Fruit fly (Drosophila melanogaster) whole organism, wandering third instar larva: ENCODE results near the gene Sox102F.

ENCODE experiments used
- CG32264 ChIP-seq: fragments of 200-800 bp; sonication (Bioruptor generic); optimal IDR thresholded peaks from 2 replicates; lab custom pipeline; 2016; ENCODE audit warnings: missing biosample characterization, missing genetic modification characterization
- CrebA ChIP-seq: fragments of 200-800 bp; sonication (Bioruptor generic); optimal IDR thresholded peaks from 2 replicates; lab custom pipeline; 2016; ENCODE audit warnings: missing biosample characterization, mild to moderate bottlenecking, missing genetic modification characterization, borderline replicate concordance
- Dfd ChIP-seq: fragments of >200 bp; optimal IDR thresholded peaks from 2 replicates; lab custom pipeline; 2017; ENCODE audit warnings: missing biosample characterization, missing genetic modification characterization
- Dif ChIP-seq: fragments of 200-275, 200-300 bp; sonication (Bioruptor generic); optimal IDR thresholded peaks from 2 replicates; lab custom pipeline; 2018; ENCODE audit warnings: missing biosample characterization, missing genetic modification characterization; ENCODE audit not compliant: partially characterized antibody
- GATAd ChIP-seq: sonication (Bioruptor generic); optimal IDR thresholded peaks from 2 replicates; lab custom pipeline; 2016; ENCODE audit warnings: missing biosample characterization, missing genetic modification characterization
- HLH106 ChIP-seq: fragments of 200-800 bp; optimal IDR thresholded peaks from 3 replicates; lab custom pipeline; 2019; ENCODE audit warnings: missing biosample characterization, mild to moderate bottlenecking, missing genetic modification characterization, moderate library complexity
- Hnf4 ChIP-seq: fragments of 200-800 bp; sonication (Bioruptor generic); optimal IDR thresholded peaks from 2 replicates; lab custom pipeline; 2016; ENCODE audit warnings: missing biosample characterization, mild to moderate bottlenecking, missing genetic modification characterization
- Hr83 ChIP-seq: fragments of 200-300 bp; sonication (Bioruptor generic); optimal IDR thresholded peaks from 2 replicates; lab custom pipeline; 2016; ENCODE audit warnings: missing biosample characterization, mild to moderate bottlenecking, missing genetic modification characterization, moderate library complexity; ENCODE audit not compliant: poor library complexity, severe bottlenecking
- Jra ChIP-seq: sonication (Bioruptor generic); optimal IDR thresholded peaks from 2 replicates; lab custom pipeline; 2016; ENCODE audit warnings: missing biosample characterization, missing genetic modification characterization
- Mio ChIP-seq: sonication (Bioruptor generic); optimal IDR thresholded peaks from 2 replicates; lab custom pipeline; 2016; ENCODE audit warnings: missing biosample characterization, missing genetic modification characterization
- N ChIP-seq: fragments of >200 bp; optimal IDR thresholded peaks from 2 replicates; lab custom pipeline; 2018; ENCODE audit warnings: missing biosample characterization, missing external identifiers, missing genetic modification characterization
- Rel ChIP-seq, 2 experiments: fragments of 200-800 bp; sonication (Bioruptor generic) in 1 of 2; optimal IDR thresholded peaks; 2 replicates in 1 of 2; 3 replicates in 1 of 2; lab custom pipeline; 2016 to 2019; ENCODE audit warnings: mild to moderate bottlenecking in 2 of 2, missing biosample characterization in 2 of 2, missing genetic modification characterization in 2 of 2, moderate library complexity in 1 of 2
- Sp1 ChIP-seq: fragments of 200-800 bp; sonication (Bioruptor generic); optimal IDR thresholded peaks from 3 replicates; lab custom pipeline; 2019; ENCODE audit warnings: missing biosample characterization, mild to moderate bottlenecking, missing genetic modification characterization, moderate library complexity
- Vsx2 ChIP-seq: fragments of 200-300, 225-300 bp; sonication (Bioruptor generic); optimal IDR thresholded peaks from 2 replicates; lab custom pipeline; 2018; ENCODE audit warnings: missing biosample characterization, missing genetic modification characterization; ENCODE audit not compliant: partially characterized antibody
- br ChIP-seq: fragments of 200-800 bp; sonication (Bioruptor generic); optimal IDR thresholded peaks from 2 replicates; lab custom pipeline; 2016; ENCODE audit warnings: missing biosample characterization, missing genetic modification characterization
- dl ChIP-seq, 2 experiments: fragments of 175-275, 200-275 bp in 1 of 2; fragments of 200-275 bp in 1 of 2; sonication (Bioruptor generic); optimal IDR thresholded peaks; lab custom pipeline; 2018; ENCODE audit warnings: mild to moderate bottlenecking in 2 of 2, missing biosample characterization in 2 of 2, missing genetic modification characterization in 2 of 2, moderate library complexity in 2 of 2; ENCODE audit not compliant: partially characterized antibody in 2 of 2, insufficient read depth in 1 of 2
- dsf ChIP-seq: sonication (Bioruptor generic); optimal IDR thresholded peaks from 2 replicates; lab custom pipeline; 2016; ENCODE audit warnings: missing biosample characterization, missing genetic modification characterization, borderline replicate concordance
- ey ChIP-seq: fragments of 200-800 bp; sonication (Bioruptor generic); optimal IDR thresholded peaks from 2 replicates; lab custom pipeline; 2016; ENCODE audit warnings: missing biosample characterization, missing genetic modification characterization
- foxo ChIP-seq, 2 experiments: fragments of 200-800 bp; sonication (Bioruptor generic); optimal IDR thresholded peaks; 2 replicates in 1 of 2; 3 replicates in 1 of 2; lab custom pipeline; 2016 to 2017; ENCODE audit warnings: missing biosample characterization in 2 of 2, missing genetic modification characterization in 2 of 2
- h ChIP-seq: fragments of 200-800 bp; sonication (Bioruptor generic); optimal IDR thresholded peaks from 3 replicates; lab custom pipeline; 2016; ENCODE audit warnings: missing biosample characterization, mild to moderate bottlenecking, missing genetic modification characterization
- pan ChIP-seq: fragments of >200 bp; optimal IDR thresholded peaks from 2 replicates; lab custom pipeline; 2017
- psq ChIP-seq: fragments of 200-800 bp; sonication (Bioruptor generic); optimal IDR thresholded peaks from 3 replicates; lab custom pipeline; 2017; ENCODE audit warnings: missing biosample characterization, mild to moderate bottlenecking, missing genetic modification characterization, moderate library complexity
- rgr ChIP-seq: fragments of 200-800 bp; sonication (Bioruptor generic); optimal IDR thresholded peaks from 3 replicates; lab custom pipeline; 2016; ENCODE audit warnings: missing biosample characterization, mild to moderate bottlenecking, missing genetic modification characterization
- sage ChIP-seq: fragments of 200-800 bp; sonication (Bioruptor generic); optimal IDR thresholded peaks from 2 replicates; lab custom pipeline; 2016; ENCODE audit warnings: missing biosample characterization, mild to moderate bottlenecking, missing genetic modification characterization
- sv ChIP-seq: fragments of 200-800 bp; sonication (Bioruptor generic); optimal IDR thresholded peaks from 3 replicates; lab custom pipeline; 2016; ENCODE audit warnings: missing biosample characterization, missing genetic modification characterization
- tai ChIP-seq: sonication (Bioruptor generic); optimal IDR thresholded peaks from 2 replicates; lab custom pipeline; 2016; ENCODE audit warnings: missing biosample characterization, missing genetic modification characterization
- usp ChIP-seq: fragments of >200 bp; optimal IDR thresholded peaks from 2 replicates; lab custom pipeline; 2017; ENCODE audit warnings: missing biosample characterization, missing genetic modification characterization
- woc ChIP-seq: sonication (Bioruptor generic); optimal IDR thresholded peaks from 2 replicates; lab custom pipeline; 2016; ENCODE audit warnings: missing biosample characterization, mild to moderate bottlenecking, missing genetic modification characterization

The Sox102F gene

DNA sequence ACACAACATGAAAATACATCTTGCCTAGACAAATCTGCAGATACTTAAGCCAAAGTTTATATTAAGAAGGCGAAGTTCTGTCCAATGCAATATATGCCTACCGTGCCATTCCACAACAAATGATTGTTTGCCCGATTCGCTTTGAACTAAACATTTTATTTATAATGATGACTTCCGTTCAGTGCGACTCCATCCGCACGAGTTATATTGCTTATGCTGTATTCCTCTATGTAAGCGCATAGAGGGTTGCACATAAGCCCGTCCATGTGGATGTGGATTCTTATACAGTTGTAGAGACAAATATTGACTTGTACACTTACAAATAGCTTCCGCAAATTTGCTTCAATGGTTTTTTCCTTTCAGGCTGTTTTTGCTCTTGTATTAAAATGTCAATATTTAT, 10.2 kb downstream of the Sox102F start:
- TF ChIP-seq CrebA (GFP tag; lab: Kevin White, UChicago) (no peak), br (GFP tag; lab: Kevin White, UChicago) (no peak), Hnf4 (GFP tag; lab: Kevin White, UChicago) (no peak), dsf (GFP tag; lab: Kevin White, UChicago) (no peak), Hr83 (GFP tag; lab: Kevin White, UChicago) (no peak), h (no peak), Sp1 (GFP tag; lab: Kevin White, UChicago) (no peak), sage (GFP tag; lab: Kevin White, UChicago) (no peak), HLH106 (no peak), foxo (GFP tag; optimal IDR thresholded peaks at IDR 0.05; lab: Kevin White, UChicago) (no peak), usp (GFP tag; lab: Kevin White, UChicago) (no peak), tai (GFP tag; lab: Kevin White, UChicago) (no peak), sv (GFP tag; lab: Kevin White, UChicago) (no peak), woc (GFP tag; lab: Kevin White, UChicago) (no peak), Vsx2 (GFP tag; lab: Kevin White, UChicago) (no peak), rgr (GFP tag; lab: Kevin White, UChicago) (no peak), N (GFP tag; lab: Kevin White, UChicago) (no peak), GATAd (GFP tag; lab: Kevin White, UChicago) (no peak), Mio (GFP tag; lab: Kevin White, UChicago) (no peak)
- TF ChIP-seq, all 38 proteins: peak for 0

DNA sequence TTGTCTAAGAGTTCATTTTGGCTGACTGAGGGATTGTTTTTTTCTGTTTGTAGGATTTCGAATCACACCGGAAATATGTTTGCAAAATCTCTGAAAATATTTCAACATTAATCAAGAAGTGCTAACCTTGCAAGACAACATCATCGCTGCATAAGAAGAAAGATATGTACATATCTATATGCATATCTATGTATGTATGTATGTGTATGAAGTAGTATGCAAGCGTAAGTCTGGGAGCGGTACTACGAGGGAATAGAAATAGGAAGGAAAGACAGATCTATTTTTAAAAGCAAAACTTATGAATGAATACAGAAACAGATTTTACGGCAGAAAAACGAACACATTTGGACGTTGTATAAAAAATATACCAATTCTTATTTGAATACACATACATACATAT, 16.4 kb downstream of the Sox102F start:
- TF ChIP-seq dsf (GFP tag; lab: Kevin White, UChicago) (no peak), Dif (GFP tag; lab: Kevin White, UChicago) (no peak), Hr83 (GFP tag; lab: Kevin White, UChicago) (no peak), rgr (GFP tag; lab: Kevin White, UChicago) (no peak), Vsx2 (GFP tag; lab: Kevin White, UChicago) (no peak), N (GFP tag; lab: Kevin White, UChicago) (no peak), dl (GFP tag; optimal IDR thresholded peaks at IDR 0.05; lab: Kevin White, UChicago; ENCODE audit: insufficient read depth in 1 of 2, partially characterized antibody in 2 of 2) (no peak), pan (lab: Kevin White, UChicago) (no peak), CG32264 (GFP tag; lab: Kevin White, UChicago) (no peak), HLH106 (no peak), Rel (GFP tag; optimal IDR thresholded peaks at IDR 0.05; lab: Kevin White, UChicago) (no peak), Rel (tag; optimal IDR thresholded peaks at IDR 0.05; lab: Kevin White, UChicago) (no peak), Jra (GFP tag; lab: Kevin White, UChicago) (no peak), usp (GFP tag; lab: Kevin White, UChicago) (no peak)

dm6 chr4:816500-816899, 17.7 kb downstream of the Sox102F start:
- TF ChIP-seq Dfd (GFP tag; lab: Kevin White, UChicago) = peak; percentile 57
- no peak for TF ChIP-seq Vsx2 (GFP tag; lab: Kevin White, UChicago)

DNA sequence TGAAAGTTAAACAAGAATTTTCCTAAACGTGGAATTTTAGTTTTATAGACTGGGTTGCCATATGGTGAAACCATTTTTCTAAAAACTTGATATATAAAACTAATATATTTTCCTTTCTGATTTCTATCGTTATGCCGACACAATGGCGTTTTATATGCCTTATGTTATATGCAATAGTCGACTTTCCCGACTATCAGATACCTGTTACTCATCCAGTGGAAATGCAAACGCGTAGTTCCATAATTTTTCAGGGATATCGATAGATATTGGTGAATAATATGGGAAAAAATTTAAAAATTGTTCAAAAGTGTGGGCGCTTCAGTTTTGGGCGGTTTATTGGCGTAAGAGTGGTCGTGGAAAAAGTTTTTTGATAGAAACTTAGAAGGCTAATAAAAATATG, 23.3 kb downstream of the Sox102F start:
- no peak for TF ChIP-seq psq (GFP tag; lab: Kevin White, UChicago)
- TF ChIP-seq Dfd (GFP tag; lab: Kevin White, UChicago) = no peak
- TF ChIP-seq N (GFP tag; lab: Kevin White, UChicago) = no peak
- TF ChIP-seq ey = no peak
- no peak for TF ChIP-seq dl (GFP tag; optimal IDR thresholded peaks at IDR 0.05; lab: Kevin White, UChicago; ENCODE audit: insufficient read depth in 1 of 2, partially characterized antibody in 2 of 2)
